Worm (Caenorhabditis elegans) whole organism, L1 larva: ENCODE data around the gene bli-5.

ENCODE experiments used
- C16A3.4 ChIP-seq: fragments of 150-350 bp; optimal IDR thresholded peaks from 2 replicates; lab custom pipeline; 2014; ENCODE audit warnings: missing biosample characterization, missing genetic modification characterization
- ceh-8 ChIP-seq: fragments of 200-800 bp; sonication (Bioruptor generic); optimal IDR thresholded peaks from 2 replicates; lab custom pipeline; 2018; ENCODE audit warnings: mild to moderate bottlenecking, missing genetic modification characterization, moderate library complexity, missing compliant biosample characterization
- fkh-10 ChIP-seq: sonication (generic microtip); optimal IDR thresholded peaks from 2 replicates; lab custom pipeline; 2017; ENCODE audit warnings: missing biosample characterization, missing genetic modification reagents, missing genetic modification characterization
- nhr-237 ChIP-seq: fragments of 150-350 bp; optimal IDR thresholded peaks from 2 replicates; lab custom pipeline; 2014; ENCODE audit warnings: missing biosample characterization, missing genetic modification characterization
- nhr-76 ChIP-seq: sonication (generic microtip); optimal IDR thresholded peaks from 2 replicates; lab custom pipeline; 2017; ENCODE audit warnings: missing biosample characterization, missing genetic modification characterization
- zag-1 ChIP-seq: fragments of 150-350 bp; optimal IDR thresholded peaks from 2 replicates; lab custom pipeline; 2014; ENCODE audit warnings: missing biosample characterization, missing genetic modification characterization

ce11 chrIII:13423414-13423813 lies 6.2 kb downstream of the bli-5 start, which contains the start of gene exo-1:
- no peak for TF ChIP-seq nhr-237
- TF ChIP-seq zag-1 = no peak
- TF ChIP-seq nhr-76 (tag; lab: Kevin White, UChicago) = no peak
- TF ChIP-seq fkh-10 = no peak
- no peak for TF ChIP-seq ceh-8
- TF ChIP-seq C16A3.4 (tag; lab: Kevin White, UChicago) = peak; percentile 95
